Worm (Caenorhabditis elegans) whole organism, L4 larva: Measurements from ENCODE around the gene R04F11.5.
A peak's percentile ranks its signal among the peaks of the same experiment; 100 is the strongest.

Experiments
- D1046.2 ChIP-seq: fragments of 200-800 bp; sonication (Bioruptor generic); IDR thresholded peaks from 2 replicates; pipeline ENCODE4 v1.3.6; 2022; ENCODE audit warnings: missing genetic modification characterization, missing compliant biosample characterization
- F44E2.7 ChIP-seq: fragments of 200-800 bp; sonication (Bioruptor generic); IDR thresholded peaks from 2 replicates; pipeline ENCODE4 v2.1.2; 2022; ENCODE audit warnings: missing genetic modification characterization, missing compliant biosample characterization
- T26A8.4 ChIP-seq: fragments of 200-800 bp; sonication (Bioruptor generic); IDR thresholded peaks from 2 replicates; pipeline ENCODE4 v1.3.6; 2022; ENCODE audit warnings: missing genetic modification characterization, missing compliant biosample characterization
- Y75B8A.6 ChIP-seq: fragments of 200-800 bp; sonication (Bioruptor generic); IDR thresholded peaks from 2 replicates; pipeline ENCODE4 v1.3.6; 2022; ENCODE audit warnings: missing genetic modification reagents, missing genetic modification characterization, missing compliant biosample characterization
- ZK546.5 ChIP-seq, 2 experiments: sonication (generic microtip); optimal IDR thresholded peaks; 2 replicates each; lab custom pipeline; 2017; ENCODE audit warnings: missing biosample characterization in 2 of 2, missing genetic modification characterization in 2 of 2
- ama-1 ChIP-seq: fragments of 150-350 bp; optimal IDR thresholded peaks from 2 replicates; lab custom pipeline; 2014; ENCODE audit warnings: inconsistent platforms, mixed read lengths
- ceh-20 ChIP-seq: fragments of 200-800 bp; sonication (Bioruptor generic); IDR thresholded peaks from 2 replicates; pipeline ENCODE4 v1.3.6; 2022; ENCODE audit warnings: missing genetic modification reagents, missing genetic modification characterization, missing compliant biosample characterization
- ceh-28 ChIP-seq: fragments of 150-350 bp; optimal IDR thresholded peaks from 2 replicates; lab custom pipeline; 2014; ENCODE audit warnings: missing biosample characterization, missing genetic modification reagents, missing genetic modification characterization
- ceh-32 ChIP-seq: sonication (generic microtip); optimal IDR thresholded peaks from 2 replicates; lab custom pipeline; 2016; ENCODE audit warnings: mild to moderate bottlenecking, missing genetic modification characterization, missing compliant biosample characterization; ENCODE audit not compliant: poor library complexity
- ceh-82 ChIP-seq: sonication (generic microtip); optimal IDR thresholded peaks from 2 replicates; lab custom pipeline; 2017; ENCODE audit warnings: missing biosample characterization, missing genetic modification characterization
- cey-2 ChIP-seq: sonication (generic microtip); optimal IDR thresholded peaks from 3 replicates; lab custom pipeline; 2017; ENCODE audit warnings: missing genetic modification characterization, mild to moderate bottlenecking, missing compliant biosample characterization, antibody characterized with exemption, borderline replicate concordance; ENCODE audit not compliant: insufficient read depth
- ctbp-1 ChIP-seq: fragments of 200-800 bp; sonication (Bioruptor generic); IDR thresholded peaks from 2 replicates; pipeline ENCODE4 v1.3.6; 2022; ENCODE audit warnings: missing genetic modification reagents, missing genetic modification characterization, missing compliant biosample characterization
- daf-12 ChIP-seq: fragments of 150-350 bp; optimal IDR thresholded peaks from 2 replicates; lab custom pipeline; 2014; ENCODE audit warnings: missing biosample characterization, missing genetic modification reagents, missing genetic modification characterization
- daf-19 ChIP-seq: fragments of 200-800 bp; sonication (Bioruptor generic); conservative IDR thresholded peaks from 2 replicates; pipeline ENCODE4 v1.3.6; 2022; ENCODE audit warnings: missing genetic modification characterization, missing compliant biosample characterization
- daf-8 ChIP-seq: fragments of 200-800 bp; sonication (Bioruptor generic); IDR thresholded peaks from 2 replicates; pipeline ENCODE4 v1.3.6; 2022; ENCODE audit warnings: missing genetic modification characterization, missing compliant biosample characterization
- dmd-8 ChIP-seq: fragments of 200-800 bp; sonication (Bioruptor generic); IDR thresholded peaks from 2 replicates; pipeline ENCODE4 v1.3.6; 2022; ENCODE audit warnings: missing genetic modification characterization, missing compliant biosample characterization
- dpl-1 ChIP-seq: fragments of 150-350 bp; optimal IDR thresholded peaks from 2 replicates; lab custom pipeline; 2014; ENCODE audit warnings: missing biosample characterization, missing genetic modification reagents, missing genetic modification characterization
- dve-1 ChIP-seq: sonication (generic microtip); optimal IDR thresholded peaks from 2 replicates; lab custom pipeline; 2017; ENCODE audit warnings: antibody characterized with exemption, mild to moderate bottlenecking, missing genetic modification characterization, missing compliant biosample characterization; ENCODE audit not compliant: insufficient read depth
- egl-27 ChIP-seq: sonication (generic microtip); optimal IDR thresholded peaks from 3 replicates; lab custom pipeline; 2017; ENCODE audit warnings: missing biosample characterization, missing genetic modification reagents, missing genetic modification characterization
- egl-43 ChIP-seq: fragments of 200-800 bp; sonication (Bioruptor generic); IDR thresholded peaks from 2 replicates; pipeline ENCODE4 v1.3.6; 2022; ENCODE audit warnings: missing genetic modification reagents, missing genetic modification characterization, missing compliant biosample characterization
- gei-8 ChIP-seq: fragments of 200-800 bp; sonication (Bioruptor generic); optimal IDR thresholded peaks from 2 replicates; lab custom pipeline; 2018; ENCODE audit warnings: mild to moderate bottlenecking, missing genetic modification characterization, missing compliant biosample characterization
- hlh-11 ChIP-seq: fragments of 200-800 bp; sonication (Bioruptor generic); optimal IDR thresholded peaks from 2 replicates; lab custom pipeline; 2018; ENCODE audit warnings: mild to moderate bottlenecking, missing genetic modification characterization, missing compliant biosample characterization
- hlh-30 ChIP-seq: sonication (generic microtip); optimal IDR thresholded peaks from 2 replicates; lab custom pipeline; 2017; ENCODE audit warnings: antibody characterized with exemption, mild to moderate bottlenecking, missing genetic modification characterization, missing compliant biosample characterization; ENCODE audit not compliant: insufficient read depth
- hmg-1.1 ChIP-seq: fragments of 200-800 bp; sonication (Bioruptor generic); IDR thresholded peaks from 2 replicates; pipeline ENCODE4 v1.3.6; 2022; ENCODE audit warnings: missing genetic modification reagents, missing genetic modification characterization, missing compliant biosample characterization
- jun-1 ChIP-seq: fragments of 150-350 bp; optimal IDR thresholded peaks from 2 replicates; lab custom pipeline; 2014; ENCODE audit warnings: missing biosample characterization, missing genetic modification reagents, missing genetic modification characterization
- lin-13 ChIP-seq: fragments of 150-350 bp; optimal IDR thresholded peaks from 2 replicates; lab custom pipeline; 2014; ENCODE audit warnings: missing biosample characterization, missing genetic modification reagents, missing genetic modification characterization
- lin-15B ChIP-seq: fragments of 150-350 bp; sonication (generic microtip); optimal IDR thresholded peaks from 3 replicates; lab custom pipeline; 2014; ENCODE audit warnings: missing biosample characterization, missing genetic modification characterization
- lin-29 ChIP-seq: fragments of 200-800 bp; sonication (Bioruptor generic); IDR thresholded peaks from 2 replicates; pipeline ENCODE4 v1.3.6; 2022; ENCODE audit warnings: missing genetic modification reagents, missing genetic modification characterization, missing compliant biosample characterization
- lin-39 ChIP-seq: fragments of 150-350 bp; optimal IDR thresholded peaks from 2 replicates; lab custom pipeline; 2014; ENCODE audit warnings: missing biosample characterization, missing genetic modification reagents, missing genetic modification characterization
- lsy-2 ChIP-seq, 2 experiments: fragments of 150-350 bp in 1 of 2; sonication (generic microtip) in 1 of 2; optimal IDR thresholded peaks; 2 replicates each; lab custom pipeline; 2014 to 2017; ENCODE audit warnings: missing biosample characterization in 2 of 2, missing genetic modification characterization in 2 of 2
- madf-5 ChIP-seq, 2 experiments: fragments of 200-800 bp; sonication (Bioruptor generic); IDR thresholded peaks; 2 replicates each; pipeline ENCODE4 v1.3.6; 2022; ENCODE audit warnings: missing compliant biosample characterization in 2 of 2, missing genetic modification characterization in 2 of 2
- madf-9 ChIP-seq: fragments of 200-800 bp; sonication (Bioruptor generic); conservative IDR thresholded peaks from 2 replicates; pipeline ENCODE4 v1.3.6; 2022; ENCODE audit warnings: missing genetic modification reagents, missing genetic modification characterization, missing compliant biosample characterization
- mdl-1 ChIP-seq, 2 experiments: fragments of 150-350 bp in 1 of 2; sonication (generic microtip) in 1 of 2; optimal IDR thresholded peaks; 2 replicates each; lab custom pipeline; 2014 to 2017; ENCODE audit warnings: missing biosample characterization in 2 of 2, missing genetic modification characterization in 2 of 2
- mdt-29 ChIP-seq: fragments of 200-800 bp; sonication (Bioruptor generic); IDR thresholded peaks from 2 replicates; pipeline ENCODE4 v1.3.6; 2022; ENCODE audit warnings: missing genetic modification reagents, missing genetic modification characterization, missing compliant biosample characterization
- mes-2 ChIP-seq: sonication (generic microtip); optimal IDR thresholded peaks from 2 replicates; lab custom pipeline; 2016; ENCODE audit warnings: missing genotype, mild to moderate bottlenecking, missing genetic modification characterization, missing compliant biosample characterization; ENCODE audit not compliant: poor library complexity, severe bottlenecking
- nhr-102 ChIP-seq: sonication (generic microtip); optimal IDR thresholded peaks from 2 replicates; lab custom pipeline; 2016; ENCODE audit warnings: mild to moderate bottlenecking, missing genetic modification characterization, moderate library complexity, missing compliant biosample characterization
- nhr-11 ChIP-seq: fragments of 150-350 bp; optimal IDR thresholded peaks from 2 replicates; lab custom pipeline; 2014; ENCODE audit warnings: missing biosample characterization, missing genetic modification characterization
- nhr-77 ChIP-seq: fragments of 150-350 bp; optimal IDR thresholded peaks from 2 replicates; lab custom pipeline; 2014; ENCODE audit warnings: missing biosample characterization, missing genetic modification characterization
- php-3 ChIP-seq: fragments of 200-800 bp; sonication (Bioruptor generic); IDR thresholded peaks from 2 replicates; pipeline ENCODE4 v1.3.6; 2022; ENCODE audit warnings: missing genetic modification reagents, missing genetic modification characterization, missing compliant biosample characterization
- rbr-2 ChIP-seq: sonication (generic microtip); optimal IDR thresholded peaks from 2 replicates; lab custom pipeline; 2016; ENCODE audit warnings: missing genotype, missing genetic modification characterization, missing compliant biosample characterization
- saeg-2 ChIP-seq: fragments of 200-800 bp; sonication (Bioruptor generic); IDR thresholded peaks from 2 replicates; pipeline ENCODE4 v1.3.6; 2022; ENCODE audit warnings: missing genetic modification reagents, missing genetic modification characterization, missing compliant biosample characterization
- sdz-12 ChIP-seq: fragments of 200-800 bp; sonication (Bioruptor generic); optimal IDR thresholded peaks from 2 replicates; lab custom pipeline; 2018; ENCODE audit warnings: mild to moderate bottlenecking, missing genetic modification characterization, missing compliant biosample characterization
- tra-1 ChIP-seq: fragments of 200-800 bp; sonication (Bioruptor generic); IDR thresholded peaks from 2 replicates; pipeline ENCODE4 v1.3.6; 2022; ENCODE audit warnings: missing genetic modification reagents, missing genetic modification characterization, missing compliant biosample characterization
- unc-130 ChIP-seq: sonication (generic microtip); optimal IDR thresholded peaks from 2 replicates; lab custom pipeline; 2016; ENCODE audit warnings: missing genetic modification reagents, missing genetic modification characterization, missing compliant biosample characterization
- zfp-2 ChIP-seq: sonication (generic microtip); optimal IDR thresholded peaks from 2 replicates; lab custom pipeline; 2016; ENCODE audit warnings: mild to moderate bottlenecking, missing genetic modification characterization, missing compliant biosample characterization
- zip-11 ChIP-seq: fragments of 200-800 bp; sonication (Bioruptor generic); IDR thresholded peaks from 2 replicates; pipeline ENCODE4 v1.3.6; 2022; ENCODE audit warnings: missing genetic modification characterization, missing compliant biosample characterization
- ztf-11 ChIP-seq: fragments of 150-350 bp; optimal IDR thresholded peaks from 2 replicates; lab custom pipeline; 2014; ENCODE audit warnings: missing biosample characterization, missing genetic modification characterization

Gene R04F11.5

DNA sequence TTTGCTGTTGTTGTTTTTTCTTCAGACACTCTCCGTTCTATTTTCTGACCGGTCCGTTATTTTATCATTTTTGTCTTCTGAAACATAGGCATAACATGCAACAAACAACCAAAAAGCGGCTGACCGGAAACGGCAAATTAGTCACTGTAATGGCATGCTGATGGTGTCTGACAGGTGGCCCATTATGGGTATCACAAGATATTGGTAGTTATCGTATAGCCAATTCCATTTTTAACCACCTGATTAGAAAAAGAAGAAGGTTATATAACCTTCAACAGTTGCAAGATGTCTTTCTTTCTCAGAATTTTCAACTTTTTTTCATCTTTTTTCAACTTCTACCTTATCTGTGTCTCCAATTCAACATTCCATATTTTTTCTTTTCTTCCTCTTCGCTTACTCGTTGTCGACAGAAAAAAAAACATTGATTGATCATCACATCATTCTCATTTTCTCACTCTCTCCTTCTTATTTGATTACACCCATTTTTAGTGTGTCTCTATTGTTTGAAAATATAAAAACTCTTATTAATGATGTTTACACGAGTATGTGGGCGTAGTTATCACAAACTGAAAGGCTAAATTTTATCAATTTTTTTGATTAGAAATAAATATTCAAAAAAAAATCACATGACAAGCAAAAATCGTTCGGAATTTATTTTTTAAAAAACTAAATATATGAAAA lies 16.9 kb downstream of the R04F11.5 start (continued):
- TF ChIP-seq hmg-1.1 (GFP tag; lab: Robert Waterston, UW) (no peak), cey-2 (tag; lab: Kevin White, UChicago) (peak; percentile 64), nhr-77 (tag; lab: Kevin White, UChicago) (no peak), ceh-20 (GFP tag; lab: Robert Waterston, UW) (no peak), lsy-2 (tag; optimal IDR thresholded peaks at IDR 0.05; lab: Kevin White, UChicago) (peak in 1 of 2 experiments; percentile 31), jun-1 (tag; lab: Kevin White, UChicago) (no peak), ceh-82 (tag; lab: Kevin White, UChicago) (no peak), ZK546.5 (tag; optimal IDR thresholded peaks at IDR 0.05; lab: Kevin White, UChicago) (no peak), dve-1 (peak; percentile 70), mdl-1 (tag; optimal IDR thresholded peaks at IDR 0.05; lab: Kevin White, UChicago) (no peak), daf-12 (tag; lab: Kevin White, UChicago) (no peak), madf-5 (GFP tag; IDR thresholded peaks at IDR 0.05; lab: Robert Waterston, UW) (no peak)

DNA sequence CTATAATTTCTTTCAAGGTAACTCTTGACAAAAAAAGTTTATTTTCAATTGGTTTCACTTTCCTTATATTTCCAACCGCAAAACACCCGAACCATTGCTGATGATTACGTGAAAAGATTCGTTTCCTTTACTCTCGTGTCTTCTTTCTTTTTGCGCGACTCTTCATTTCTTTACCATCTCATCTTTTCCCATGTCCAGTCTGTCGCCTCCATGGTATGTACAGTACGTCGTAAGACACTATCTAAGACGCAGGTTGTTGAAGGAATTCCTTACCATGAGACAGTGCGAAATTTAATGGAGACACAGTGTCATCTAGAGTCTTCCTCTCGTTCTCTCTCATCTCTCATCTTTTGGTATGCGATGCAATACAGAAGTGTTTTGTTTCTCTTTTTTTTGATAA lies 17.7 kb downstream of the R04F11.5 start:
- peak; percentile 65 for TF ChIP-seq mes-2
- TF ChIP-seq ztf-11, result no peak
- TF ChIP-seq unc-130 (GFP tag; lab: Kevin White, UChicago), result no peak
- no peak for TF ChIP-seq lin-29 (GFP tag; lab: Robert Waterston, UW)
- TF ChIP-seq madf-9, result no peak
- TF ChIP-seq dmd-8 (GFP tag; lab: Robert Waterston, UW), result no peak
- no peak for TF ChIP-seq mdt-29 (GFP tag; lab: Robert Waterston, UW)
- TF ChIP-seq hlh-11 (tag; lab: Kevin White, UChicago), result peak; percentile 84
- TF ChIP-seq daf-19 (GFP tag; lab: Robert Waterston, UW), result 0 out of 2 replicates have a peak, but pooled peaks have one; percentile 10
- TF ChIP-seq daf-12 (tag; lab: Kevin White, UChicago), result no peak
- no peak for TF ChIP-seq egl-43 (GFP tag; lab: Robert Waterston, UW)
- no peak for TF ChIP-seq ama-1
- TF ChIP-seq ceh-32 (tag; lab: Kevin White, UChicago), result no peak
- peak; percentile 52 to 77 for TF ChIP-seq lsy-2 (tag; optimal IDR thresholded peaks at IDR 0.05; lab: Kevin White, UChicago)
- TF ChIP-seq rbr-2, result peak; percentile 26
- TF ChIP-seq zfp-2 (tag; lab: Kevin White, UChicago), result no peak
- no peak for TF ChIP-seq egl-27 (tag; lab: Kevin White, UChicago)
- TF ChIP-seq zip-11 (GFP tag; lab: Robert Waterston, UW), result no peak
- TF ChIP-seq saeg-2 (GFP tag; lab: Robert Waterston, UW), result no peak
- peak; percentile 30 for TF ChIP-seq dpl-1 (GFP tag; lab: Kevin White, UChicago)
- peak; percentile 32 for TF ChIP-seq nhr-77 (tag; lab: Kevin White, UChicago)
- TF ChIP-seq nhr-102 (tag; lab: Kevin White, UChicago), result peak; percentile 20
- no peak for TF ChIP-seq sdz-12 (GFP tag; lab: Kevin White, UChicago)
- no peak for TF ChIP-seq daf-8 (GFP tag; lab: Robert Waterston, UW)
- TF ChIP-seq jun-1 (tag; lab: Kevin White, UChicago), result peak; percentile 49
- TF ChIP-seq ceh-28 (tag; lab: Kevin White, UChicago), result no peak
- no peak for TF ChIP-seq nhr-11 (tag; lab: Kevin White, UChicago)
- TF ChIP-seq gei-8 (GFP tag; lab: Kevin White, UChicago), result no peak
- TF ChIP-seq ctbp-1, result no peak
- TF ChIP-seq hmg-1.1 (GFP tag; lab: Robert Waterston, UW), result peak; percentile 67
- TF ChIP-seq T26A8.4 (GFP tag; lab: Robert Waterston, UW), result no peak
- TF ChIP-seq lin-39 (tag; lab: Kevin White, UChicago), result no peak
- peak; percentile 94 for TF ChIP-seq hlh-30 (tag; lab: Kevin White, UChicago)
- TF ChIP-seq D1046.2 (GFP tag; lab: Robert Waterston, UW), result no peak
- no peak for TF ChIP-seq lin-15B (tag; lab: Kevin White, UChicago)
- peak; percentile 42; the same call in 1 of the 2 replicates for TF ChIP-seq tra-1 (GFP tag; lab: Robert Waterston, UW)
- no peak for TF ChIP-seq F44E2.7 (GFP tag; lab: Robert Waterston, UW)
- peak; percentile 46 for TF ChIP-seq cey-2 (tag; lab: Kevin White, UChicago)
- no peak for TF ChIP-seq lin-13 (GFP tag; lab: Kevin White, UChicago)
- no peak for TF ChIP-seq Y75B8A.6
- TF ChIP-seq php-3 (GFP tag; lab: Robert Waterston, UW), result no peak
